Fruit fly (Drosophila melanogaster): ENCODE measurements around the gene Cen.

Gene Cen

dm6 chr2L:20716077-20716476, 34.4 kb upstream of the Cen start (continued):
- TF ChIP-seq CG2678 (tag; optimal IDR thresholded peaks at IDR 0.05), result peak; percentile 16
- TF ChIP-seq CG11723 (GFP tag; optimal IDR thresholded peaks at IDR 0.05), result peak; percentile 4
- no peak for TF ChIP-seq NC2α (GFP tag; optimal IDR thresholded peaks at IDR 0.05)
- peak; percentile 52 for TF ChIP-seq CG15601 (tag; optimal IDR thresholded peaks at IDR 0.05)
- TF ChIP-seq CG31441 (GFP tag; IDR thresholded peaks at IDR 0.05), result peak; percentile 34; the same call in 1 of the 2 replicates
- TF ChIP-seq schlank (tag; optimal IDR thresholded peaks at IDR 0.05), result no peak
- peak; percentile 97 for TF ChIP-seq chinmo (GFP tag; IDR thresholded peaks at IDR 0.05; ENCODE audit: partially characterized antibody)
- TF ChIP-seq CG18262 (tag; optimal IDR thresholded peaks at IDR 0.05), result peak; percentile 34
- peak; percentile 22 for TF ChIP-seq CG15269 (tag; optimal IDR thresholded peaks at IDR 0.05)
- TF ChIP-seq eyg (GFP tag; optimal IDR thresholded peaks at IDR 0.05), result no peak
- peak; percentile 47 for TF ChIP-seq CG2712 (tag; optimal IDR thresholded peaks at IDR 0.05)
- TF ChIP-seq CG33557 (GFP tag; optimal IDR thresholded peaks at IDR 0.05), result peak; percentile 92
- no peak for TF ChIP-seq h (optimal IDR thresholded peaks at IDR 0.05)
- TF ChIP-seq CG11504 (tag; optimal IDR thresholded peaks at IDR 0.05), result peak; percentile 4
- TF ChIP-seq oc (tag; optimal IDR thresholded peaks at IDR 0.05), result peak; percentile 21
- TF ChIP-seq sug (tag; optimal IDR thresholded peaks at IDR 0.05), result peak; percentile 8
- TF ChIP-seq pros (GFP tag; optimal IDR thresholded peaks at IDR 0.05), result peak; percentile 82
- TF ChIP-seq sna (GFP tag; IDR thresholded peaks at IDR 0.05; ENCODE audit: partially characterized antibody), result 0 out of 2 replicates have a peak, but pooled peaks have one; percentile 53
- 0 out of 3 replicates have a peak, but pooled peaks have one; percentile 20 for TF ChIP-seq CG34224 (GFP tag; IDR thresholded peaks at IDR 0.05; ENCODE audit: partially characterized antibody)
- peak in 1 of 3 experiments; percentile 44 for TF ChIP-seq lola (GFP tag; optimal IDR thresholded peaks at IDR 0.05)
- peak; percentile 100 for TF ChIP-seq Blimp-1 (GFP tag; optimal IDR thresholded peaks at IDR 0.05)
- no peak for TF ChIP-seq Six4 (GFP tag; optimal IDR thresholded peaks at IDR 0.05)
- TF ChIP-seq lov (optimal IDR thresholded peaks at IDR 0.05), result no peak
- peak; percentile 62; the same call in 1 of the 3 replicates for TF ChIP-seq lov (GFP tag; IDR thresholded peaks at IDR 0.05)
- no peak for TF ChIP-seq prd (optimal IDR thresholded peaks at IDR 0.05)
- TF ChIP-seq prd (GFP tag; IDR thresholded peaks at IDR 0.05), result no peak
- peak; percentile 7 for TF ChIP-seq CG1529 (GFP tag; optimal IDR thresholded peaks at IDR 0.05)
- peak; percentile 28; the same call in 1 of the 2 replicates for TF ChIP-seq CG13287 (GFP tag; IDR thresholded peaks at IDR 0.05; ENCODE audit: partially characterized antibody)
- no peak for TF ChIP-seq pita (GFP tag; optimal IDR thresholded peaks at IDR 0.05)
- peak; percentile 43 for TF ChIP-seq CG14710 (tag; optimal IDR thresholded peaks at IDR 0.05)
- no peak for TF ChIP-seq CG7372 (GFP tag; IDR thresholded peaks at IDR 0.05)
- peak; percentile 76 for TF ChIP-seq HLHmδ (GFP tag; optimal IDR thresholded peaks at IDR 0.05)
- peak; percentile 58 for TF ChIP-seq CG2202 (tag; optimal IDR thresholded peaks at IDR 0.05)
- peak; percentile 17 for TF ChIP-seq unpg (GFP tag; optimal IDR thresholded peaks at IDR 0.05)
- TF ChIP-seq HmgD (GFP tag; optimal IDR thresholded peaks at IDR 0.05), result no peak
- no peak for TF ChIP-seq sc (optimal IDR thresholded peaks at IDR 0.05)
- peak; percentile 12 for TF ChIP-seq sc (GFP tag; optimal IDR thresholded peaks at IDR 0.05)
- TF ChIP-seq sens (GFP tag), result peak; percentile 84
- TF ChIP-seq CG16813 (GFP tag; IDR thresholded peaks at IDR 0.05; ENCODE audit: partially characterized antibody), result 0 out of 3 replicates have a peak, but pooled peaks have one; percentile 23
- no peak for TF ChIP-seq CG15011 (GFP tag; optimal IDR thresholded peaks at IDR 0.05)
- TF ChIP-seq jumu (GFP tag; optimal IDR thresholded peaks at IDR 0.05), result no peak
- peak; percentile 44 for TF ChIP-seq CG10979 (tag; optimal IDR thresholded peaks at IDR 0.05)
- TF ChIP-seq CG6272 (GFP tag; IDR thresholded peaks at IDR 0.05), result no peak
- TF ChIP-seq grau (tag; optimal IDR thresholded peaks at IDR 0.05), result peak; percentile 4
- peak; percentile 20 for TF ChIP-seq CG2875 (GFP tag; optimal IDR thresholded peaks at IDR 0.05)
- TF ChIP-seq fd64A (GFP tag; optimal IDR thresholded peaks at IDR 0.05), result peak; percentile 14
- TF ChIP-seq Trl (optimal IDR thresholded peaks at IDR 0.05), result peak; percentile 20 to 25
- no peak for TF ChIP-seq Trl (GFP tag; optimal IDR thresholded peaks at IDR 0.05)
- TF ChIP-seq CG12104 (GFP tag; optimal IDR thresholded peaks at IDR 0.05), result no peak
- TF ChIP-seq Adf1 (GFP tag; IDR thresholded peaks at IDR 0.05), result peak; percentile 94

Data from whole organism, embryonic.